Worm (Caenorhabditis elegans) whole organism, early embryonic: ENCODE measurements around the gene H19J13.2.

Source experiments
- aly-1 ChIP-seq: sonication (generic microtip); optimal IDR thresholded peaks from 2 replicates; lab custom pipeline; 2016; ENCODE audit warnings: missing genetic modification characterization, missing compliant biosample characterization
- ama-1 ChIP-seq: fragments of 150-350 bp; optimal IDR thresholded peaks from 2 replicates; lab custom pipeline; 2014
- ceh-36 ChIP-seq: sonication (generic microtip); optimal IDR thresholded peaks from 2 replicates; lab custom pipeline; 2016; ENCODE audit warnings: missing genetic modification characterization, inconsistent platforms, missing compliant biosample characterization
- ets-7 ChIP-seq: sonication (generic microtip); optimal IDR thresholded peaks from 2 replicates; lab custom pipeline; 2016; ENCODE audit warnings: missing genotype, missing genetic modification characterization, missing compliant biosample characterization
- flt-1 ChIP-seq: fragments of 200-800 bp; sonication (Bioruptor generic); IDR thresholded peaks from 2 replicates; pipeline ENCODE4 v1.3.6; 2022; ENCODE audit warnings: missing genetic modification characterization, missing compliant biosample characterization
- hmg-4 ChIP-seq: fragments of 200-800 bp; sonication (Bioruptor generic); optimal IDR thresholded peaks from 2 replicates; lab custom pipeline; 2018; ENCODE audit warnings: mild to moderate bottlenecking, missing genetic modification characterization, missing compliant biosample characterization
- hnd-1 ChIP-seq: sonication (generic microtip); optimal IDR thresholded peaks from 2 replicates; lab custom pipeline; 2016; ENCODE audit warnings: missing genetic modification characterization, missing compliant biosample characterization
- sea-1 ChIP-seq: fragments of 200-800 bp; sonication (Bioruptor generic); conservative IDR thresholded peaks from 2 replicates; pipeline ENCODE4 v1.3.6; 2022; ENCODE audit warnings: missing genetic modification characterization, missing compliant biosample characterization
- tra-4 ChIP-seq: sonication (generic microtip); optimal IDR thresholded peaks from 2 replicates; lab custom pipeline; 2017; ENCODE audit warnings: missing genetic modification characterization, missing compliant biosample characterization

DNA sequence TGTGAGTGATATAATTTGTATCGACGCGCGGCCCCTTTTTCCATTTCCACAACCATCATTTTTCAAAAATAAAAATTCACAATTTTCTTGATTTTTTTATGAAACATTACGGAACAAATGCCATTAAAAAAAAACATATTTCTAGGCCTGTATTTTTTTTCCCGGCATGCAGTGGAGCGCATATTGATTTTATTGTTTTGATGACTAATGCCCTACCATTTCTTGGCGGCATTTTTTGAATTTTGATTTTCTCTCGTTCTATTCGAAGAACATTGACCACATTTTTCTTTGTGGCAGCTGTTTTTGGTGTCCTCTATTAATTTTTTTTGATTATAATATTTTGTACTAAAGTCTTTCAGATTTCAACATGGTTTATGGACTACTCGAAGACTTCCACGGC is 24.6 kb upstream of the H19J13.2 start, which contains the start of gene W06D11.3:
- TF ChIP-seq aly-1 (tag; lab: Kevin White, UChicago) (no peak), tra-4 (no peak), flt-1 (no peak), hmg-4 (GFP tag; lab: Kevin White, UChicago) (no peak), ama-1 (no peak), hnd-1 (tag; lab: Kevin White, UChicago) (no peak), ceh-36 (no peak), ets-7 (tag; lab: Kevin White, UChicago) (no peak), sea-1 (no peak)
